Worm (Caenorhabditis elegans): ENCODE data around the gene ska-3.
A peak's percentile ranks its signal among the peaks of the same experiment; 100 is the strongest.

The ska-3 gene

ce11 chrIII:5708024-5708423, 29.2 kb upstream of the ska-3 start:
- TF ChIP-seq flt-1 (GFP tag; IDR thresholded peaks at IDR 0.05): no peak
- TF ChIP-seq T22C8.4 (GFP tag; IDR thresholded peaks at IDR 0.05): no peak
- TF ChIP-seq med-1 (GFP tag; optimal IDR thresholded peaks at IDR 0.05; ENCODE audit: insufficient read depth): no peak
- TF ChIP-seq cog-1 (tag; optimal IDR thresholded peaks at IDR 0.05): no peak
- no peak for TF ChIP-seq ztf-29 (GFP tag; IDR thresholded peaks at IDR 0.05)
- TF ChIP-seq tab-1 (GFP tag; IDR thresholded peaks at IDR 0.05): no peak
- TF ChIP-seq ref-1 (GFP tag; conservative IDR thresholded peaks at IDR 0.05): no peak
- TF ChIP-seq ztf-23 (GFP tag; IDR thresholded peaks at IDR 0.05): no peak
- TF ChIP-seq klf-2 (GFP tag; conservative IDR thresholded peaks at IDR 0.05): no peak

ce11 chrIII:5707546-5707945, 28.7 kb upstream of the ska-3 start:
- TF ChIP-seq med-1 (GFP tag; optimal IDR thresholded peaks at IDR 0.05; ENCODE audit: insufficient read depth): no peak
- no peak for TF ChIP-seq ztf-29 (GFP tag; IDR thresholded peaks at IDR 0.05)
- no peak for TF ChIP-seq klf-2 (GFP tag; conservative IDR thresholded peaks at IDR 0.05)
- TF ChIP-seq flt-1 (GFP tag; IDR thresholded peaks at IDR 0.05): no peak
- TF ChIP-seq ref-1 (GFP tag; conservative IDR thresholded peaks at IDR 0.05): no peak
- TF ChIP-seq tab-1 (GFP tag; IDR thresholded peaks at IDR 0.05): no peak
- no peak for TF ChIP-seq T22C8.4 (GFP tag; IDR thresholded peaks at IDR 0.05)
- TF ChIP-seq ztf-23 (GFP tag; IDR thresholded peaks at IDR 0.05): no peak
- TF ChIP-seq cog-1 (tag; optimal IDR thresholded peaks at IDR 0.05): no peak

- no peak for TF ChIP-seq med-1 (GFP tag; optimal IDR thresholded peaks at IDR 0.05; ENCODE audit: insufficient read depth)
- TF ChIP-seq ztf-23 (GFP tag; IDR thresholded peaks at IDR 0.05): no peak
- no peak for TF ChIP-seq ref-1 (GFP tag; conservative IDR thresholded peaks at IDR 0.05)
- no peak for TF ChIP-seq tab-1 (GFP tag; IDR thresholded peaks at IDR 0.05)
- TF ChIP-seq ztf-29 (GFP tag; IDR thresholded peaks at IDR 0.05): no peak
- peak; percentile 66 for TF ChIP-seq flt-1 (GFP tag; IDR thresholded peaks at IDR 0.05)
- peak; percentile 54 for TF ChIP-seq cog-1 (tag; optimal IDR thresholded peaks at IDR 0.05)
- TF ChIP-seq klf-2 (GFP tag; conservative IDR thresholded peaks at IDR 0.05): no peak
- peak; percentile 96 for TF ChIP-seq T22C8.4 (GFP tag; IDR thresholded peaks at IDR 0.05)
Observed at ce11 chrIII:5706077-5706627, 27.3 kb upstream of the ska-3 start, which contains the start of gene rpl-23. TSS of gene rpl-23 (minus strand) at chrIII:5706127.

- TF ChIP-seq T22C8.4 (GFP tag; IDR thresholded peaks at IDR 0.05) (no peak), flt-1 (GFP tag; IDR thresholded peaks at IDR 0.05) (no peak), ztf-29 (GFP tag; IDR thresholded peaks at IDR 0.05) (no peak), ztf-23 (GFP tag; IDR thresholded peaks at IDR 0.05) (no peak)
Observed at ce11 chrIII:5705228-5705888, 26.6 kb upstream of the ska-3 start, which contains the start of gene swp-1. TSS of gene swp-1 (minus strand) at chrIII:5705525.

- TF ChIP-seq cog-1 (tag; optimal IDR thresholded peaks at IDR 0.05): no peak
- TF ChIP-seq ztf-29 (GFP tag; IDR thresholded peaks at IDR 0.05): no peak
- TF ChIP-seq tab-1 (GFP tag; IDR thresholded peaks at IDR 0.05): no peak
- no peak for TF ChIP-seq klf-2 (GFP tag; conservative IDR thresholded peaks at IDR 0.05)
- TF ChIP-seq flt-1 (GFP tag; IDR thresholded peaks at IDR 0.05): no peak
- no peak for TF ChIP-seq med-1 (GFP tag; optimal IDR thresholded peaks at IDR 0.05; ENCODE audit: insufficient read depth)
- TF ChIP-seq ref-1 (GFP tag; conservative IDR thresholded peaks at IDR 0.05): no peak
- TF ChIP-seq T22C8.4 (GFP tag; IDR thresholded peaks at IDR 0.05): no peak
- no peak for TF ChIP-seq ztf-23 (GFP tag; IDR thresholded peaks at IDR 0.05)
Observed at ce11 chrIII:5701491-5701890, 22.7 kb upstream of the ska-3 start.

- TF ChIP-seq T22C8.4 (GFP tag; IDR thresholded peaks at IDR 0.05) (no peak), med-1 (GFP tag; optimal IDR thresholded peaks at IDR 0.05; ENCODE audit: insufficient read depth) (no peak), cog-1 (tag; optimal IDR thresholded peaks at IDR 0.05) (no peak), klf-2 (GFP tag; conservative IDR thresholded peaks at IDR 0.05) (no peak), tab-1 (GFP tag; IDR thresholded peaks at IDR 0.05) (no peak), ztf-23 (GFP tag; IDR thresholded peaks at IDR 0.05) (no peak), flt-1 (GFP tag; IDR thresholded peaks at IDR 0.05) (no peak), ztf-29 (GFP tag; IDR thresholded peaks at IDR 0.05) (no peak), ref-1 (GFP tag; conservative IDR thresholded peaks at IDR 0.05) (no peak)
Observed at ce11 chrIII:5697963-5698730, 19.3 kb upstream of the ska-3 start, which contains the start of the genes lgg-3 and rgs-5. TSS of gene lgg-3 (minus strand) at chrIII:5698013. TSS of gene rgs-5 (plus strand) at chrIII:5698555.

- TF ChIP-seq ztf-29 (GFP tag; IDR thresholded peaks at IDR 0.05): no peak
- TF ChIP-seq med-1 (GFP tag; optimal IDR thresholded peaks at IDR 0.05; ENCODE audit: insufficient read depth): no peak
- TF ChIP-seq cog-1 (tag; optimal IDR thresholded peaks at IDR 0.05): no peak
- TF ChIP-seq tab-1 (GFP tag; IDR thresholded peaks at IDR 0.05): no peak
- TF ChIP-seq ref-1 (GFP tag; conservative IDR thresholded peaks at IDR 0.05): no peak
- no peak for TF ChIP-seq T22C8.4 (GFP tag; IDR thresholded peaks at IDR 0.05)
- TF ChIP-seq flt-1 (GFP tag; IDR thresholded peaks at IDR 0.05): no peak
- TF ChIP-seq klf-2 (GFP tag; conservative IDR thresholded peaks at IDR 0.05): no peak
- TF ChIP-seq ztf-23 (GFP tag; IDR thresholded peaks at IDR 0.05): no peak
Observed at ce11 chrIII:5697266-5697665, 18.5 kb upstream of the ska-3 start, which contains the start of gene B0336.7. TSS of gene B0336.7 (minus strand) at chrIII:5697366.

- no peak for TF ChIP-seq T22C8.4 (GFP tag; IDR thresholded peaks at IDR 0.05)
- no peak for TF ChIP-seq cog-1 (tag; optimal IDR thresholded peaks at IDR 0.05)
- no peak for TF ChIP-seq ztf-23 (GFP tag; IDR thresholded peaks at IDR 0.05)
- no peak for TF ChIP-seq med-1 (GFP tag; optimal IDR thresholded peaks at IDR 0.05; ENCODE audit: insufficient read depth)
Observed at ce11 chrIII:5693736-5694135, 14.9 kb upstream of the ska-3 start, which contains the start of gene B0336.13. TSS of gene B0336.13 (plus strand) at chrIII:5694036.

ce11 chrIII:5692690-5693089, 13.9 kb upstream of the ska-3 start, which contains the start of the genes abi-1 and arle-14:
TSS of gene abi-1 (minus strand) at chrIII:5692740.
TSS of gene arle-14 (plus strand) at chrIII:5692906.
- no peak for TF ChIP-seq T22C8.4 (GFP tag; IDR thresholded peaks at IDR 0.05)

Measured in whole organism, midembryonic.